Fruit fly (Drosophila melanogaster): ENCODE results near the gene CG34347.
A peak's percentile ranks its signal among the peaks of the same experiment; 100 is the strongest.

CG34347 gene

DNA sequence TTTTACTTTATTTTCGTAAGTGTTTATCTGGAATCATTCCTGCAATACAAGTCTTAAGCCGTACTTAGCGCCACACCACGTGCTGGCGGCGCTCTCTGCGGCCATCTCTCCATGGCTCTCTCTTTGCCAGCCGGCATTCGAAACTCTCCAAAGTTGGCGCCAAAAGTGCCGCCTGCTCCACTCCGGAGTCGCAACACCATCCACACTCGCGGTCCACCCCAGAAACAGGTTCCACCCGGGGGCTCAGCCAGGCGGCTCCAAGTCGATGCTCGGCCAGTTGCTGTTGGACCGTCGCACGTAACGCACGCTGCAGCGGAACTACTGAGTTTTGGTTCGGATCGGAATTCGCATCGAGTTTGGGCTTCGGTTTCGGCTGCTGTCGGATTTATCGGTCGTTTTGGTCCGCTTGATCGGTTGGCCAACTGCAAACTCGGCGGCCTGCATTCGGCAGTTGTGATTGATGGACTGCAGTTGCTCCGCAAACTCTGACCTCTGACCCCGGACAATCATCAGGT is at the start of gene CG34347:
Gene CG34347, plus strand, starts transcription at position 275 of the 515 bp plus-strand sequence.
- no peak for TF ChIP-seq usp (GFP tag; optimal IDR thresholded peaks at IDR 0.05)
- no peak for TF ChIP-seq CG8478 (optimal IDR thresholded peaks at IDR 0.05)
- no peak for TF ChIP-seq EcR (GFP tag; optimal IDR thresholded peaks at IDR 0.05)
- TF ChIP-seq pan (optimal IDR thresholded peaks at IDR 0.05), result no peak
- peak; percentile 19 for TF ChIP-seq Dll (optimal IDR thresholded peaks at IDR 0.05)

DNA sequence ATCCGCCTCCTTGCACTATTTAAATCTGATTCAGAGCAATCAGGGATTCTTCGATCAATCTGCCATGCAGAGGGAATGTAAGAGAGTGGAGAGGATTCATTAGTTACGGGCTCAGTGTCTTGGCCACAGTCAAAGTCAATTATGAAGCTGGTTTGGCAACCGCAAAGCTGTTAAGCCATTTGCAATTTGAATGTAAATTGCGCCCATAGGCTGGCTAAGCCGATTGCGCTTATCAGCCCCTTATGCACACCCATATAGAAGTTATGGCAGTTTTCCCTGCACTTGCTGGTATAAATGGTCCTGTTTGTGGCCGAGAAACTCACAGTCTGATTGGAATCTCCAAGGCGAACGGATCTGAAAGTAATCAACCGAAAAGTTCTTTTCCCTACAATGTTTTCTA is 48.7 kb upstream of the CG34347 start, which contains the start of gene CAH5:
Gene CAH5, plus strand, starts transcription at position 301 of the 400 bp plus-strand sequence.
- TF ChIP-seq psq (optimal IDR thresholded peaks at IDR 0.05), result no peak
- no peak for TF ChIP-seq usp (GFP tag; optimal IDR thresholded peaks at IDR 0.05)
- no peak for TF ChIP-seq EcR (GFP tag; optimal IDR thresholded peaks at IDR 0.05)
- no peak for TF ChIP-seq Dll (optimal IDR thresholded peaks at IDR 0.05)
- TF ChIP-seq pan (optimal IDR thresholded peaks at IDR 0.05), result no peak
- no peak for TF ChIP-seq CG8478 (optimal IDR thresholded peaks at IDR 0.05)

DNA sequence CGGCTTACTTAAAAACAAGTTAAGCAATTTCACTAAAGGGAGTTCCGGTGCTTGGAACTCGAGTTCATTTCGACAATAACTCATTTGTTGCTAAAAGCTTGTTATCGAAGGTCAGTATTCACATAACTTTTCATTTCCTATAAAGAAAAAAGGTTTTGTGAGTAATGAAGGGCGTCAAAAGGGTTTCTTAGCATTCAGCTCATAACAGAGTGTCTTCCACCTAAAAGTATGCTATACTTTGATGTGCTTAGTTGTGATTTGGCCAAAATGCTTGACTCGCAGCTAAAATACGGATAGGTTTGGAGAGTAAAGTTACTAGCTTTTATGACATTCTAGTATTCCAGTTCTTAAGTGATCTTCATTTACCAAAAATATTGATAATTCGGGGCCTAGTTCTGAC is 47.0 kb upstream of the CG34347 start:
- TF ChIP-seq usp (GFP tag; optimal IDR thresholded peaks at IDR 0.05) (no peak), CG8478 (optimal IDR thresholded peaks at IDR 0.05) (no peak), Dll (optimal IDR thresholded peaks at IDR 0.05) (no peak), psq (optimal IDR thresholded peaks at IDR 0.05) (no peak), pan (optimal IDR thresholded peaks at IDR 0.05) (no peak), EcR (GFP tag; optimal IDR thresholded peaks at IDR 0.05) (no peak)

DNA sequence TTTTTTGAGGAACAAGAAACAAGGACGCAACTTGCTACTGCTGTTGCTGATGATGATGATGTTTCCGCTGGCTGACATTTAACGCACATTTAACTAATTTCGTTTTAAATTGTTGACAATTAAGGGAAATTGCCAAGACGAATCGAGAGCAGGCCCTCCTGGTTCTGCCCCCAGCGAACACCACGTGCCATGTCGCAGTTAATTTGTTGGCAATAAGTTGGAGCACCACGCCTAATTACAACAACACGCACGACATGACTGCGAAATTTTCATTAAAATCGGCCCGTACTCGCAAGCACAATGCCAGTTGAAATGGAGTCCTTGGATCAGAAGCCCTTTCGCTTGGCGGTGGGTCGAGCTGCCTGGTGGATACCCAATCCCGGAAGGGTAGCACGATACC is 45.5 kb upstream of the CG34347 start, which contains the start of gene ppk24:
Gene ppk24, plus strand, starts transcription at position 301 of the 400 bp plus-strand sequence.
- TF ChIP-seq usp (GFP tag; optimal IDR thresholded peaks at IDR 0.05) (no peak), psq (optimal IDR thresholded peaks at IDR 0.05) (no peak), Dll (optimal IDR thresholded peaks at IDR 0.05) (no peak), EcR (GFP tag; optimal IDR thresholded peaks at IDR 0.05) (no peak), pan (optimal IDR thresholded peaks at IDR 0.05) (no peak), CG8478 (optimal IDR thresholded peaks at IDR 0.05) (no peak)

DNA sequence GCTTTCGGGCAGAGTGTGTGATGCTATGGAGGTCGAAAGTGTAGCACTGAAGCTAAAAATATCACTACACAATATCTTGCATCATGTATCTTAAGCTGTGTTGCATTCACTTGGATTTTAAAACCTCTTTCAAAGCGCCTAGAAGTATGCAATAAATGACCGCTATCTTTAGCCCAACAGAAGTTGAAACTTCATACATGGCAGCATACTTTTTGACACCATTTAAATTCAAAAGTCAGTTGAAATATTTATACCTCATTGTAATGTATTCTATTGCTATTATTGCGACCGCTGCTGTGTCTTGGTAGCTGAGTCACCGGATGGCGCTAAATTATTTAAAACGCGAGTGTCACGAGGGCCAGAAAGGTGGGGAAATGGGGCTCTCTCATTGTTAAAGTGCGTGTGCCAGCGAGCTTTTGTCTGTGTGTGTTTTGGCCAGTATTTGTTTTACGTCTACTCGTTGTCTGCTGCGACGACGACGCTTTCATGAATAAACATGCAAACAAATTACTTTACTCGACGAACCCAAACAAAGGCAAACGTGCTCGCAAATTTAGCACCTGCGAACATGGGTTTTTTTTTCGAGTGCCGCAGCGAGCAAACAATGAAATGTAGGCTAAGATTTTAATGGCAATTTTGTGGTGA is 40.1 kb upstream of the CG34347 start:
- no peak for TF ChIP-seq Dll (optimal IDR thresholded peaks at IDR 0.05)
- no peak for TF ChIP-seq CG8478 (optimal IDR thresholded peaks at IDR 0.05)
- TF ChIP-seq EcR (GFP tag; optimal IDR thresholded peaks at IDR 0.05), result no peak
- no peak for TF ChIP-seq usp (GFP tag; optimal IDR thresholded peaks at IDR 0.05)
- no peak for TF ChIP-seq pan (optimal IDR thresholded peaks at IDR 0.05)
- TF ChIP-seq psq (optimal IDR thresholded peaks at IDR 0.05), result no peak

DNA sequence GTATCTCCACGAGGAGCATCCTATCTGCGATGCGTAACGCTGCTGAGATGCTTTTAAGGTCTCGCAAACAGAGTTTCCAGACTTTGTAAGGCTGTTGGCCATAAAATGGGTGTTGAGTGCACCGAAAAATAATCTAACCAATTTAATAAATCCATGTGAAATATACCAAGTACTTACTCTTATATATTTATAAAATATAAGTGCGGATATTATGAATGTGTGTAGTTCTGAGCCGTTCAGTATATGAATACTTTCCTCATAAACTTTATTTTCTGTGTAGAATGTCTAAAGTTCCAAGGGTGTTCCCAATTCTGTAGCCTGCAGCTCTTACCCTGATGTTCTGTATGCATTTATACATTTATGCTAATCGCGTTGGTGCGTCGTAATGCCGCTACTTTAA is 25.2 kb upstream of the CG34347 start:
- TF ChIP-seq CG8478 (optimal IDR thresholded peaks at IDR 0.05) (no peak), psq (optimal IDR thresholded peaks at IDR 0.05) (no peak)

DNA sequence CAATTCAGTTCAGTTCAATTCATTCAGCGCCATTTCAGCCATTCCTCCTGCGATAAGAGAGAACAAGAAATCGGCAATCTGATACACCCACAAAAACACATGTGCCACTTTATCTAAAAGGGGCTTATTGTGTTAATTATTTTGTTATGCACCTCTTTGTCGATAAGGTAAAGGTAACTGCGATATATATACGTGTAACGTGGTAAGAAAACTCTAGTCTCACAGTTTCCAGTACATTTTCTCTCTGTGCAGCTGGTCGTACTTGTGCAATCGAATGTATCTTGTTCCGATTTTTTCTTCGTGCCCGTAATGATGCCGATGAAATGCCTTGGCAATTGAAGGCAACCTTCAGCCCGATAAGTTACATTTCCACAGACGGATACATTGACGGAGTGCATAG is 23.4 kb upstream of the CG34347 start:
- TF ChIP-seq psq (optimal IDR thresholded peaks at IDR 0.05) (no peak), Dll (optimal IDR thresholded peaks at IDR 0.05) (no peak), usp (GFP tag; optimal IDR thresholded peaks at IDR 0.05) (no peak), CG8478 (optimal IDR thresholded peaks at IDR 0.05) (no peak), EcR (GFP tag; optimal IDR thresholded peaks at IDR 0.05) (no peak), pan (optimal IDR thresholded peaks at IDR 0.05) (no peak)

DNA sequence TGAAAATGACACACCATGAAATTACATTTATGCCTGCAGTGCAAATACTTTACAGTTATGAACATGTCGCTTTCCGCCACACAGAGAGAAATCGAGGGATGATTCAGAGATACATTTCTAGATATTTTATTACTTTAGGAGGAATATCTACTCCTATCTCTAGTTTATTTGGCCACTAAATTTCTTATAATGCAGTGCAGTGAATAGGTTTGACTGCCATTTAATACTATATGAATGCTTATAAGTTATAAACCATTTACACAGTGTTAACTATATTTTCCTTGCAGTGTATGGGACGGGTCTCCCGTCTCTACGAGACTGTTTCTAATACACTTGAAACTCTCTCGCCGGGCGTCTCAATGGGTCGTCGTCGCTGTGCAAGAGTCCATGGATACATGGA is 20.8 kb upstream of the CG34347 start:
- no peak for TF ChIP-seq Dll (optimal IDR thresholded peaks at IDR 0.05)
- no peak for TF ChIP-seq pan (optimal IDR thresholded peaks at IDR 0.05)
- no peak for TF ChIP-seq psq (optimal IDR thresholded peaks at IDR 0.05)
- no peak for TF ChIP-seq usp (GFP tag; optimal IDR thresholded peaks at IDR 0.05)
- TF ChIP-seq EcR (GFP tag; optimal IDR thresholded peaks at IDR 0.05), result no peak
- no peak for TF ChIP-seq CG8478 (optimal IDR thresholded peaks at IDR 0.05)

DNA sequence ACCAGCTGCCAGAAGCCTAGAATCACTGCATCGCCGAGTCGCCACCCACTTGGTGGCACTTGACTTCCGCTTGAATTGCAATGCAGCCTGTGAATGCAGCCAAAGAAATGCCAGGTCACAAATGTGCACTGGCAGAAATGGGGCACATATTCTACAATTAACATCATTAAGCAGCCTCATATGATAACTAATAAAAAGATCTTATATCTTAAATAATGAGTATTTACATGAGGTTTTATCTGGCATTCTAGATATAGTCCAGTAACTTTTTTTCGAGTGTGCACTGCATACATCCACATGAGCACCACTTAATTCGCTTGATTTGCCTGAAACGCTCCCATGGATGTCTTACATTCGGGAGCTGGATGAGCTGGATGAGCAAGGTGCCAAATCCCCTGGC is 15.3 kb upstream of the CG34347 start:
- TF ChIP-seq psq (optimal IDR thresholded peaks at IDR 0.05), result no peak
- no peak for TF ChIP-seq usp (GFP tag; optimal IDR thresholded peaks at IDR 0.05)
- TF ChIP-seq CG8478 (optimal IDR thresholded peaks at IDR 0.05), result no peak
- TF ChIP-seq pan (optimal IDR thresholded peaks at IDR 0.05), result no peak
- no peak for TF ChIP-seq Dll (optimal IDR thresholded peaks at IDR 0.05)
- TF ChIP-seq EcR (GFP tag; optimal IDR thresholded peaks at IDR 0.05), result no peak

DNA sequence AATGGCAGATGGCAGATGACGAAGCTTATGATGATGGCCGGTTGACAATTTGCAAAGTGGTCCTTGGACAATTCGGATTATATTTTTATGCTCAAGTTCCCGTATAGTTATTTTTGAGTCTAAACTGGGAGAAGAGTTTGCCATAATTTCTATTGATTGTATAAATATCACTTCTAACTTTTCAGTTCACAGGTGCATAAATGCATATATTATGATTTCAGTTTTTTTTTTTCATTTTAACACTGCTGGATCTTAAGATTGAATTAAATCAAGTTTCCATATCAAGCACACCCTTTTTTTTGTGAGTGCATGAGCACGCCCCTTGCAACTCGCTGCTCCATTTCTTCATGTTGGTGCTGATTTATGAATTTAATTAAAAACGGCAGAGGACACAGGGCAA is 14.0 kb upstream of the CG34347 start:
- no peak for TF ChIP-seq Dll (optimal IDR thresholded peaks at IDR 0.05)
- no peak for TF ChIP-seq pan (optimal IDR thresholded peaks at IDR 0.05)
- TF ChIP-seq EcR (GFP tag; optimal IDR thresholded peaks at IDR 0.05), result no peak
- no peak for TF ChIP-seq CG8478 (optimal IDR thresholded peaks at IDR 0.05)
- TF ChIP-seq usp (GFP tag; optimal IDR thresholded peaks at IDR 0.05), result no peak
- no peak for TF ChIP-seq psq (optimal IDR thresholded peaks at IDR 0.05)

DNA sequence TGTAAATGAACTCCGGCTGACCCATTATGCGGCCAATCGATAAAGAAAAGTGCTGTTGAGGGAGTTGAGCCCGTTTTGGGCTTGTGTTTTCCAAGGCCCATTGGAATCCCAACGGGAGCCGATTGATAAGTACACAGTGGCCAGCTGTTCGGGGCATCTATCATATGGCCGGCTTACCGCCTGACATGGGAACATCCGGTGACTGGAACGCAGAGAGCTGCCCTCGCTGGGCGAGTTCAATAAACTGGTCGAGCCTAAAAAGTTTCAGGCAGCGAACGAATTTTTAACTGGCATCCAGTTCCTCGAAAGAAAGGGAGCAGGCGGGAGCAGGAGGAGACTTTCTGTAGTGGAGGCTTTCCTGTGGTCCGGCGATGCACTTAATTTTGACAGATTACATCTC is 9.4 kb upstream of the CG34347 start:
- no peak for TF ChIP-seq pan (optimal IDR thresholded peaks at IDR 0.05)
- peak; percentile 32 for TF ChIP-seq Dll (optimal IDR thresholded peaks at IDR 0.05)
- peak in 1 of 2 experiments; percentile 28 for TF ChIP-seq EcR (GFP tag; optimal IDR thresholded peaks at IDR 0.05)

DNA sequence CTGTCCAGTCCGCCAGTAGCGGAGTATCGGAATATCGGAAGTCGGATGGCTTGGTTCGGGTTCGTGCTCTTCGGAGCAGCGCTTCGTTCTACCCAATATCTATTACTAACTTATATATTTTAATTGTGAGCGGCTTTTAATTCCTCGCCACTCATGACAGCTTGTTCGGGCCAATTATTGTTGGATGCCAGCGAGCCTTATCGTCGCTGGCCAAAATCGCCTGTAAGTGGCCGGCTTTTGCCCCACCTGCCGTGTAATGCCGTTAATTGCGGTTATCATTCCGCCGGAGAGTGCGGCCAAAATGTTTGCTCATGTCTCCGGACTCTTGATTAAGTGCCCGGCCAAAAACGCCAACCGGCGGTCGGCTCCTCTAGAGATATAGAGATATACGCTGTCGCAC is 5.7 kb upstream of the CG34347 start, which contains the start of gene pHCl-2:
Gene pHCl-2, minus strand, starts transcription at position 101 of the 400 bp plus-strand sequence.
- TF ChIP-seq pan (optimal IDR thresholded peaks at IDR 0.05) (no peak), psq (optimal IDR thresholded peaks at IDR 0.05) (no peak), usp (GFP tag; optimal IDR thresholded peaks at IDR 0.05) (no peak), CG8478 (optimal IDR thresholded peaks at IDR 0.05) (no peak), Dll (optimal IDR thresholded peaks at IDR 0.05) (no peak), EcR (GFP tag; optimal IDR thresholded peaks at IDR 0.05) (no peak)

DNA sequence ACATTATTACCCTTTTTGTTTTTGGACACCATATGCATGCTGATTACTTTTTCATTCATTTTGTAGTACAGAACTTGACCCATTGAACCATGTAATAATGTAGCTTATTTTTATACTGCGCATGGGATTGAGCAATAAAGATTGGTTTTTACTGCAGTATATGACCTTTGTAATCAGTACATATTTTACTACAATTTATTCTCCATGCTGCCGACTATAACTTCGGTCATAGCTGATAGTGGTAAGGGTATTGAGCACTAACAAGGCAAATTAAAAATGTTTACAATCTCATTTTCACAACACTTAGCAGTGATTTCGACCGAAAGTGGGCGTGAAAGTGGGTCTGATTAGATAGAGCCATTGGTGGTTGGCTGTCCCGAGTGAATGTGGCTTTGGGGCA is 4.5 kb upstream of the CG34347 start:
- TF ChIP-seq Dll (optimal IDR thresholded peaks at IDR 0.05), result no peak
- no peak for TF ChIP-seq pan (optimal IDR thresholded peaks at IDR 0.05)
- TF ChIP-seq usp (GFP tag; optimal IDR thresholded peaks at IDR 0.05), result no peak
- no peak for TF ChIP-seq EcR (GFP tag; optimal IDR thresholded peaks at IDR 0.05)

Measured in whole organism.